Worm (Caenorhabditis elegans) whole organism, late embryonic: ENCODE results near the gene B0432.11.

Experiments
- C08G9.2 ChIP-seq: sonication (generic microtip); optimal IDR thresholded peaks from 2 replicates; lab custom pipeline; 2016; ENCODE audit warnings: mild to moderate bottlenecking, missing genetic modification characterization, moderate library complexity, missing compliant biosample characterization
- F13H6.1 ChIP-seq: sonication (generic microtip); optimal IDR thresholded peaks from 2 replicates; lab custom pipeline; 2016; ENCODE audit warnings: missing genetic modification characterization, missing compliant biosample characterization
- K02D7.2 ChIP-seq: sonication (generic microtip); optimal IDR thresholded peaks from 2 replicates; lab custom pipeline; 2017; ENCODE audit warnings: mild to moderate bottlenecking, missing genetic modification characterization, missing compliant biosample characterization
- K09A11.1 ChIP-seq: sonication (generic microtip); optimal IDR thresholded peaks from 2 replicates; lab custom pipeline; 2017; ENCODE audit warnings: antibody characterized with exemption, mild to moderate bottlenecking, missing genetic modification characterization, missing compliant biosample characterization; ENCODE audit not compliant: insufficient read depth
- ahr-1 ChIP-seq: sonication (generic microtip); optimal IDR thresholded peaks from 2 replicates; lab custom pipeline; 2016; ENCODE audit warnings: missing genetic modification characterization, missing compliant biosample characterization
- ceh-14 ChIP-seq: sonication (generic microtip); optimal IDR thresholded peaks from 2 replicates; lab custom pipeline; 2016; ENCODE audit warnings: missing genotype, missing genetic modification characterization, missing compliant biosample characterization
- ceh-18 ChIP-seq: sonication (generic microtip); optimal IDR thresholded peaks from 2 replicates; lab custom pipeline; 2016; ENCODE audit warnings: missing genetic modification characterization, missing compliant biosample characterization
- ceh-19 ChIP-seq: fragments of 200-800 bp; sonication (Bioruptor generic); optimal IDR thresholded peaks from 2 replicates; lab custom pipeline; 2018; ENCODE audit warnings: mild to moderate bottlenecking, missing genetic modification characterization, missing compliant biosample characterization
- ceh-22 ChIP-seq: sonication (generic microtip); optimal IDR thresholded peaks from 2 replicates; lab custom pipeline; 2017; ENCODE audit warnings: missing biosample characterization, missing genetic modification characterization
- ceh-30 ChIP-seq: fragments of 150-350 bp; optimal IDR thresholded peaks from 2 replicates; lab custom pipeline; 2014; ENCODE audit warnings: missing biosample characterization, missing genetic modification characterization
- ceh-31 ChIP-seq: sonication (generic microtip); optimal IDR thresholded peaks from 2 replicates; lab custom pipeline; 2016; ENCODE audit warnings: missing genetic modification characterization, missing compliant biosample characterization
- ceh-45 ChIP-seq: fragments of 200-800 bp; sonication (Bioruptor generic); IDR thresholded peaks from 2 replicates; pipeline ENCODE4 v1.3.6; 2022; ENCODE audit warnings: missing genetic modification reagents, missing genetic modification characterization, missing compliant biosample characterization
- ceh-9 ChIP-seq: sonication (generic microtip); optimal IDR thresholded peaks from 2 replicates; lab custom pipeline; 2016; ENCODE audit warnings: mild to moderate bottlenecking, missing genetic modification characterization, inconsistent platforms, missing compliant biosample characterization
- che-1 ChIP-seq: sonication (generic microtip); optimal IDR thresholded peaks from 2 replicates; lab custom pipeline; 2016; ENCODE audit warnings: mild to moderate bottlenecking, missing genetic modification characterization, missing compliant biosample characterization
- dmd-4 ChIP-seq: sonication (generic microtip); optimal IDR thresholded peaks from 2 replicates; lab custom pipeline; 2016; ENCODE audit warnings: borderline replicate concordance, missing genetic modification characterization, missing compliant biosample characterization
- dve-1 ChIP-seq: sonication (generic microtip); optimal IDR thresholded peaks from 2 replicates; lab custom pipeline; 2017; ENCODE audit warnings: antibody characterized with exemption, mild to moderate bottlenecking, missing genetic modification characterization, missing compliant biosample characterization
- elt-2 ChIP-seq: sonication (generic microtip); optimal IDR thresholded peaks from 2 replicates; lab custom pipeline; 2016; ENCODE audit warnings: missing genetic modification reagents, missing genetic modification characterization, missing compliant biosample characterization
- elt-4 ChIP-seq: sonication (generic microtip); optimal IDR thresholded peaks from 2 replicates; lab custom pipeline; 2016; ENCODE audit warnings: missing genetic modification characterization, missing compliant biosample characterization
- ets-4 ChIP-seq: sonication (generic microtip); optimal IDR thresholded peaks from 2 replicates; lab custom pipeline; 2016; ENCODE audit warnings: missing genetic modification characterization, missing compliant biosample characterization
- hlh-15 ChIP-seq: sonication (generic microtip); optimal IDR thresholded peaks from 2 replicates; lab custom pipeline; 2016; ENCODE audit warnings: missing genetic modification characterization, missing compliant biosample characterization
- hlh-30 ChIP-seq: sonication (generic microtip); optimal IDR thresholded peaks from 2 replicates; lab custom pipeline; 2017; ENCODE audit warnings: antibody characterized with exemption, missing genetic modification characterization, missing compliant biosample characterization; ENCODE audit not compliant: insufficient read depth
- nfya-1 ChIP-seq: sonication (generic microtip); optimal IDR thresholded peaks from 2 replicates; lab custom pipeline; 2017; ENCODE audit warnings: missing genetic modification characterization, mild to moderate bottlenecking, missing compliant biosample characterization, antibody characterized with exemption, moderate library complexity
- nhr-11 ChIP-seq: fragments of 150-350 bp; optimal IDR thresholded peaks from 2 replicates; lab custom pipeline; 2014; ENCODE audit warnings: missing biosample characterization, missing genetic modification characterization
- odd-2 ChIP-seq: sonication (generic microtip); optimal IDR thresholded peaks from 2 replicates; lab custom pipeline; 2017; ENCODE audit warnings: antibody characterized with exemption, mild to moderate bottlenecking, missing genetic modification characterization, missing compliant biosample characterization
- pag-3 ChIP-seq: sonication (generic microtip); optimal IDR thresholded peaks from 2 replicates; lab custom pipeline; 2016; ENCODE audit warnings: missing compliant biosample characterization, missing genetic modification characterization, borderline replicate concordance
- pat-9 ChIP-seq: fragments of 200-800 bp; sonication (Bioruptor generic); optimal IDR thresholded peaks from 2 replicates; lab custom pipeline; 2018; ENCODE audit warnings: mild to moderate bottlenecking, missing genetic modification characterization, moderate library complexity, missing compliant biosample characterization
- pax-1 ChIP-seq: fragments of 150-350 bp; optimal IDR thresholded peaks from 2 replicates; lab custom pipeline; 2014; ENCODE audit warnings: missing biosample characterization, missing genetic modification characterization
- pha-2 ChIP-seq: sonication (generic microtip); optimal IDR thresholded peaks from 2 replicates; lab custom pipeline; 2017; ENCODE audit warnings: mild to moderate bottlenecking, missing genetic modification characterization, missing compliant biosample characterization
- pha-4 ChIP-seq: fragments of 150-350 bp; optimal IDR thresholded peaks from 2 replicates; lab custom pipeline; 2018; ENCODE audit warnings: missing biosample characterization, missing genetic modification reagents, missing genetic modification characterization
- rnt-1 ChIP-seq: sonication (generic microtip); optimal IDR thresholded peaks from 2 replicates; lab custom pipeline; 2016; ENCODE audit warnings: missing genetic modification characterization, missing compliant biosample characterization
- sdc-2 ChIP-seq: sonication (generic microtip); optimal IDR thresholded peaks from 2 replicates; lab custom pipeline; 2016; ENCODE audit warnings: missing genotype, missing genetic modification characterization, missing compliant biosample characterization
- sox-4 ChIP-seq: sonication (generic microtip); optimal IDR thresholded peaks from 2 replicates; lab custom pipeline; 2017; ENCODE audit warnings: mild to moderate bottlenecking, missing genetic modification characterization, inconsistent platforms, missing compliant biosample characterization
- syd-9 ChIP-seq: sonication (generic microtip); optimal IDR thresholded peaks from 2 replicates; lab custom pipeline; 2016; ENCODE audit warnings: mild to moderate bottlenecking, missing genetic modification characterization, moderate library complexity, missing compliant biosample characterization
- tbx-2 ChIP-seq: sonication (generic microtip); optimal IDR thresholded peaks from 2 replicates; lab custom pipeline; 2016; ENCODE audit warnings: missing genetic modification characterization, missing compliant biosample characterization
- unc-3 ChIP-seq, 2 experiments: fragments of 200-800 bp in 1 of 2; sonication (Bioruptor generic) in 1 of 2; sonication (generic microtip) in 1 of 2; conservative IDR thresholded peaks in 1 of 2; optimal IDR thresholded peaks in 1 of 2; 2 replicates each; pipeline versions ENCODE4 v1.3.6 to Lab custom; 2016 to 2022; ENCODE audit warnings: missing compliant biosample characterization in 2 of 2, missing genetic modification characterization in 2 of 2, missing genetic modification reagents in 1 of 2
- unc-42 ChIP-seq: sonication (generic microtip); optimal IDR thresholded peaks from 2 replicates; lab custom pipeline; 2016; ENCODE audit warnings: missing genotype, missing genetic modification characterization, missing compliant biosample characterization
- unc-55 ChIP-seq: sonication (generic microtip); optimal IDR thresholded peaks from 2 replicates; lab custom pipeline; 2017; ENCODE audit warnings: missing biosample characterization, missing genetic modification reagents, missing genetic modification characterization

B0432.11 gene

ce11 chrII:285627-286550 is 8.6 kb downstream of the B0432.11 start, which contains the start of gene B0432.10:
B0432.10 (minus strand) TSS chrII:286275.
- peak; percentile 45 for TF ChIP-seq unc-42
- TF ChIP-seq ceh-18 (tag; lab: Kevin White, UChicago), result peak; percentile 19
- TF ChIP-seq nfya-1, result peak; percentile 69
- peak; percentile 4 for TF ChIP-seq unc-55 (GFP tag; lab: Kevin White, UChicago)
- TF ChIP-seq dve-1 (tag; lab: Kevin White, UChicago), result peak; percentile 18
- no peak for TF ChIP-seq rnt-1 (tag; lab: Kevin White, UChicago)
- no peak for TF ChIP-seq unc-3 (GFP tag; conservative IDR thresholded peaks at IDR 0.05; lab: Robert Waterston, UW)
- no peak for TF ChIP-seq unc-3 (tag; optimal IDR thresholded peaks at IDR 0.05; lab: Kevin White, UChicago)
- TF ChIP-seq, all 69 proteins: peak for 5

ce11 chrII:283594-283993 is 10.9 kb downstream of the B0432.11 start, which contains the start of gene B0432.9:
B0432.9 (minus strand) TSS chrII:283694.
- no peak for TF ChIP-seq hlh-30 (tag; lab: Kevin White, UChicago)
- TF ChIP-seq pag-3 (tag; lab: Kevin White, UChicago), result no peak
- no peak for TF ChIP-seq pha-2 (tag; lab: Kevin White, UChicago)
- TF ChIP-seq che-1 (tag; lab: Kevin White, UChicago), result no peak
- TF ChIP-seq C08G9.2 (tag; lab: Kevin White, UChicago), result no peak
- no peak for TF ChIP-seq ceh-19 (GFP tag; lab: Kevin White, UChicago)
- TF ChIP-seq, all 69 proteins: peak for 0

ce11 chrII:282483-282882 is 12.0 kb downstream of the B0432.11 start, which contains the start of gene trul-1:
trul-1 (minus strand) TSS chrII:282583.
- TF ChIP-seq nfya-1 (no peak), F13H6.1 (tag; lab: Kevin White, UChicago) (no peak), unc-42 (no peak), sdc-2 (tag; lab: Kevin White, UChicago) (no peak), pax-1 (tag; lab: Kevin White, UChicago) (no peak), odd-2 (tag; lab: Kevin White, UChicago) (no peak), ceh-31 (no peak), ceh-9 (tag; lab: Kevin White, UChicago) (no peak), ceh-19 (GFP tag; lab: Kevin White, UChicago) (no peak), elt-2 (no peak), pat-9 (no peak), ceh-30 (no peak), syd-9 (tag; lab: Kevin White, UChicago) (no peak), ets-4 (tag; lab: Kevin White, UChicago) (no peak)
- TF ChIP-seq, all 69 proteins: peak for 0

ce11 chrII:278636-279035 is 15.9 kb downstream of the B0432.11 start, which contains the start of gene B0432.8:
B0432.8 (minus strand) TSS chrII:278736.
- TF ChIP-seq ahr-1 (no peak), nhr-11 (tag; lab: Kevin White, UChicago) (no peak), tbx-2 (no peak), sox-4 (tag; lab: Kevin White, UChicago) (no peak), elt-4 (tag; lab: Kevin White, UChicago) (no peak)

ce11 chrII:273872-274271 is 20.6 kb downstream of the B0432.11 start, which contains the start of gene B0432.7:
B0432.7 (minus strand) TSS chrII:273972.
- no peak for TF ChIP-seq hlh-15 (tag; lab: Kevin White, UChicago)
- TF ChIP-seq pha-4, result no peak
- no peak for TF ChIP-seq ceh-14 (tag; lab: Kevin White, UChicago)
- TF ChIP-seq ceh-30, result no peak
- TF ChIP-seq pag-3 (tag; lab: Kevin White, UChicago), result no peak
- TF ChIP-seq pat-9, result no peak
- TF ChIP-seq ceh-18 (tag; lab: Kevin White, UChicago), result no peak
- TF ChIP-seq ceh-22, result no peak
- TF ChIP-seq dmd-4 (tag; lab: Kevin White, UChicago), result no peak
- no peak for TF ChIP-seq nfya-1
- TF ChIP-seq K09A11.1 (tag; lab: Kevin White, UChicago), result no peak
- TF ChIP-seq ceh-45 (GFP tag; lab: Robert Waterston, UW), result no peak
- TF ChIP-seq K02D7.2 (tag; lab: Kevin White, UChicago), result no peak
- TF ChIP-seq elt-2, result no peak
- no peak for TF ChIP-seq tbx-2
- TF ChIP-seq, all 69 proteins: peak for 0
